Fruit fly (Drosophila melanogaster) whole organism, prepupa: Measurements from ENCODE around the gene pxb.
A peak's percentile ranks its signal among the peaks of the same experiment; 100 is the strongest.

ENCODE experiments used
- Blimp-1 ChIP-seq: fragments of 200-800 bp; sonication (Bioruptor generic); optimal IDR thresholded peaks from 3 replicates; lab custom pipeline; 2017; ENCODE audit warnings: missing biosample characterization, missing genetic modification characterization, mild to moderate bottlenecking, moderate library complexity, missing genetic modification reagents
- CG6163 ChIP-seq: fragments of 200-800 bp; sonication (Bioruptor generic); IDR thresholded peaks from 3 replicates; pipeline ENCODE4 v1.3.6; 2022; ENCODE audit warnings: missing biosample characterization, missing genetic modification characterization
- CG6792 ChIP-seq: fragments of 200-800 bp; sonication (Bioruptor generic); optimal IDR thresholded peaks from 3 replicates; lab custom pipeline; 2016; ENCODE audit warnings: missing biosample characterization, missing genetic modification characterization
- Lpt ChIP-seq: fragments of 200-800 bp; sonication (Bioruptor generic); optimal IDR thresholded peaks from 3 replicates; lab custom pipeline; 2016; ENCODE audit warnings: missing biosample characterization, missing genetic modification characterization
- Sox102F ChIP-seq: fragments of 200-800 bp; sonication (Bioruptor generic); optimal IDR thresholded peaks from 2 replicates; lab custom pipeline; 2016; ENCODE audit warnings: missing biosample characterization, mild to moderate bottlenecking, missing genetic modification characterization
- lz ChIP-seq: fragments of 200-800 bp; sonication (Bioruptor generic); optimal IDR thresholded peaks from 3 replicates; lab custom pipeline; 2016; ENCODE audit warnings: missing biosample characterization, missing genetic modification characterization
- spab ChIP-seq: fragments of 200-800 bp; sonication (Bioruptor generic); optimal IDR thresholded peaks from 2 replicates; lab custom pipeline; 2017; ENCODE audit warnings: missing biosample characterization, mild to moderate bottlenecking, missing genetic modification characterization, missing genetic modification reagents
- vri ChIP-seq: fragments of 200-800 bp; sonication (Bioruptor generic); optimal IDR thresholded peaks from 3 replicates; lab custom pipeline; 2016; ENCODE audit warnings: missing biosample characterization, mild to moderate bottlenecking, missing genetic modification characterization

dm6 chr3R:15664321-15665172 is 1.4 kb upstream of the pxb start:
- no peak for TF ChIP-seq spab
- no peak for TF ChIP-seq CG6792
- TF ChIP-seq Sox102F (GFP tag; lab: Kevin White, UChicago) = no peak
- TF ChIP-seq vri (GFP tag; lab: Kevin White, UChicago) = no peak
- no peak for TF ChIP-seq Blimp-1 (GFP tag; lab: Kevin White, UChicago)
- no peak for TF ChIP-seq lz
- TF ChIP-seq Lpt (GFP tag; lab: Kevin White, UChicago) = no peak
- 0 out of 3 replicates have a peak, but pooled peaks have one; percentile 23 for TF ChIP-seq CG6163 (GFP tag; lab: Robert Waterston, UW)
